Worm (Caenorhabditis elegans) whole organism, L4/young adult: ENCODE data around the gene spsb-1.

Experiments
- W03F9.2 ChIP-seq: fragments of 150-350 bp; optimal IDR thresholded peaks from 2 replicates; lab custom pipeline; 2014; ENCODE audit warnings: missing biosample characterization, missing genetic modification characterization
- dao-5 ChIP-seq: sonication (generic microtip); optimal IDR thresholded peaks from 2 replicates; lab custom pipeline; 2016; ENCODE audit warnings: missing genotype, missing genetic modification characterization, moderate library complexity, missing compliant biosample characterization

DNA sequence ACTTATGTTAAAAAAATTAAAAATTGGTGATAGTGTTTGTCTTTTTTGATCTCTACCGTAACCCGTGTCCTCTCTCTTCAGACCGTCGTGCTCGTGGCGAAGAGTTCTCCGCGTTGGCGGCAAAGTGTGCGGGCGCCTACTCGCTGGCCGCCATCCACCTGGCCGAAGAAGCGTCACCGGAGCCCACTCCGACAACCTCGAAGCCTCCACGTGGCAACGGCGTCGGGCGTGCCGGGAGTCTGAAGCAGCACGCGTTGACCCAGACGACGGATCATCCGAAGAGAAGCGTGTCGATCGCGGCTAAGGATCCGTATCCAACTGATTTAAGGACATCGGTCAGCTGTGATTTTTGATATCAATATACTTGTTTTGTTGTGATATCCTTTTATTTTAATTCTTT is 76.4 kb downstream of the spsb-1 start:
- no peak for TF ChIP-seq dao-5 (tag; lab: Kevin White, UChicago)
- TF ChIP-seq W03F9.2 (tag; lab: Kevin White, UChicago), result no peak
